Fruit fly (Drosophila melanogaster) Kc167 (cell line): Measurements from ENCODE around the gene CG10431.

Experiments
- Sin3A ChIP-seq: fragments of >200 bp; optimal IDR thresholded peaks from 2 replicates; lab custom pipeline; 2018; ENCODE audit warnings: missing external identifiers
- ttk ChIP-seq: sonication (Bioruptor generic); optimal IDR thresholded peaks from 2 replicates; lab custom pipeline; 2017; ENCODE audit warnings: missing external identifiers

dm6 chr2L:19021278-19022220, 47.0 kb downstream of the CG10431 start:
- TF ChIP-seq Sin3A = no peak
- TF ChIP-seq ttk = no peak
